Fruit fly (Drosophila melanogaster) whole organism, embryonic: Measurements from ENCODE around the gene Plzf.

Source experiments
- Ada2b ChIP-seq: fragments of 200-800 bp; sonication (Bioruptor generic); IDR thresholded peaks from 2 replicates; pipeline ENCODE4 v1.3.6; 2022; ENCODE audit warnings: missing biosample characterization, missing genetic modification characterization
- Antp ChIP-seq: fragments of 200-800 bp; sonication (Bioruptor generic); optimal IDR thresholded peaks from 3 replicates; lab custom pipeline; 2016; ENCODE audit warnings: missing biosample characterization, missing genetic modification characterization
- CG1024 ChIP-seq: fragments of 200-800 bp; sonication (Bioruptor generic); IDR thresholded peaks from 2 replicates; pipeline ENCODE4 v1.3.6; 2022; ENCODE audit warnings: missing biosample characterization, missing genetic modification characterization
- CG10959 ChIP-seq: fragments of 200-800 bp; sonication (Bioruptor generic); IDR thresholded peaks from 2 replicates; pipeline ENCODE4 v1.3.6; 2022; ENCODE audit warnings: missing biosample characterization, missing genetic modification characterization
- CG13296 ChIP-seq: fragments of 200-800 bp; sonication (Bioruptor generic); optimal IDR thresholded peaks from 3 replicates; lab custom pipeline; 2018; ENCODE audit warnings: missing biosample characterization, mild to moderate bottlenecking, missing genetic modification characterization
- CG14050 ChIP-seq: fragments of 200-800 bp; sonication (Bioruptor generic); IDR thresholded peaks from 3 replicates; pipeline ENCODE4 v1.3.6; 2022; ENCODE audit warnings: missing biosample characterization, missing genetic modification characterization
- CG14441 ChIP-seq: fragments of 200-800 bp; sonication (Bioruptor generic); IDR thresholded peaks from 2 replicates; pipeline ENCODE4 v1.3.6; 2022; ENCODE audit warnings: missing biosample characterization, missing genetic modification characterization
- CG2120 ChIP-seq: fragments of 200-800 bp; sonication (Bioruptor generic); optimal IDR thresholded peaks from 3 replicates; lab custom pipeline; 2016; ENCODE audit warnings: missing biosample characterization, missing genetic modification characterization
- CG2889 ChIP-seq: fragments of 200-800 bp; sonication (Bioruptor generic); IDR thresholded peaks from 3 replicates; pipeline ENCODE4 v1.3.6; 2022; ENCODE audit warnings: missing biosample characterization, missing genetic modification characterization
- CG32532 ChIP-seq: fragments of 200-800 bp; sonication (Bioruptor generic); IDR thresholded peaks from 2 replicates; pipeline ENCODE4 v1.3.6; 2022; ENCODE audit warnings: missing biosample characterization, missing genetic modification characterization
- CG34224 ChIP-seq: fragments of 200-800 bp; sonication (Bioruptor generic); IDR thresholded peaks from 3 replicates; pipeline ENCODE4 v1.3.6; 2022; ENCODE audit warnings: missing biosample characterization, missing genetic modification characterization; ENCODE audit not compliant: partially characterized antibody
- CG6254 ChIP-seq: fragments of 200-800 bp; sonication (Bioruptor generic); optimal IDR thresholded peaks from 3 replicates; lab custom pipeline; 2017; ENCODE audit warnings: mild to moderate bottlenecking, missing biosample characterization, missing genetic modification reagents, missing genetic modification characterization
- CG6813 ChIP-seq: fragments of 200-800 bp; sonication (Bioruptor generic); optimal IDR thresholded peaks from 2 replicates; lab custom pipeline; 2017; ENCODE audit warnings: missing biosample characterization, missing genetic modification characterization, mild to moderate bottlenecking, moderate library complexity, missing genetic modification reagents
- CG7839 ChIP-seq: fragments of 200-800 bp; sonication (Bioruptor generic); optimal IDR thresholded peaks from 3 replicates; lab custom pipeline; 2018; ENCODE audit warnings: missing biosample characterization, mild to moderate bottlenecking, missing genetic modification characterization, moderate library complexity
- CG7928 ChIP-seq: fragments of 200-800 bp; sonication (Bioruptor generic); optimal IDR thresholded peaks from 2 replicates; lab custom pipeline; 2017; ENCODE audit warnings: missing biosample characterization, mild to moderate bottlenecking, missing genetic modification characterization
- Chrac-16 ChIP-seq: fragments of 200-800 bp; sonication (Bioruptor generic); optimal IDR thresholded peaks from 3 replicates; lab custom pipeline; 2016; ENCODE audit warnings: missing biosample characterization, missing genetic modification characterization
- D19A ChIP-seq: fragments of 200-800 bp; optimal IDR thresholded peaks from 3 replicates; lab custom pipeline; 2019; ENCODE audit warnings: missing biosample characterization, mild to moderate bottlenecking, missing genetic modification characterization, moderate library complexity
- Deaf1 ChIP-seq: fragments of 200-800 bp; optimal IDR thresholded peaks from 3 replicates; lab custom pipeline; 2019; ENCODE audit warnings: missing biosample characterization, mild to moderate bottlenecking, missing genetic modification characterization, moderate library complexity
- Dp ChIP-seq: fragments of 200-800 bp; sonication (Bioruptor generic); optimal IDR thresholded peaks from 2 replicates; lab custom pipeline; 2018; ENCODE audit warnings: missing biosample characterization, mild to moderate bottlenecking, missing genetic modification characterization, moderate library complexity
- E2f1 ChIP-seq: fragments of 200-800 bp; sonication (Bioruptor generic); IDR thresholded peaks from 2 replicates; pipeline ENCODE4 v1.3.6; 2022; ENCODE audit warnings: missing biosample characterization, missing genetic modification characterization
- Fer2 ChIP-seq: fragments of 200-800 bp; sonication (Bioruptor generic); optimal IDR thresholded peaks from 2 replicates; lab custom pipeline; 2018; ENCODE audit warnings: missing biosample characterization, mild to moderate bottlenecking, missing genetic modification characterization, moderate library complexity
- HLHmδ ChIP-seq: fragments of 200-800 bp; sonication (Bioruptor generic); optimal IDR thresholded peaks from 2 replicates; lab custom pipeline; 2018; ENCODE audit warnings: missing biosample characterization, mild to moderate bottlenecking, missing genetic modification characterization, moderate library complexity
- HmgD ChIP-seq: fragments of 200-800 bp; sonication (Bioruptor generic); optimal IDR thresholded peaks from 3 replicates; lab custom pipeline; 2016; ENCODE audit warnings: missing biosample characterization, missing genetic modification characterization
- Hr3 ChIP-seq: fragments of 200-800 bp; sonication (Bioruptor generic); optimal IDR thresholded peaks from 3 replicates; lab custom pipeline; 2016; ENCODE audit warnings: missing biosample characterization, missing genetic modification characterization
- Mes4 ChIP-seq: fragments of 200-800 bp; sonication (Bioruptor generic); optimal IDR thresholded peaks from 2 replicates; lab custom pipeline; 2016; ENCODE audit warnings: missing biosample characterization, missing genetic modification characterization
- NfI ChIP-seq: fragments of 200-800 bp; sonication (Bioruptor generic); optimal IDR thresholded peaks from 3 replicates; lab custom pipeline; 2018; ENCODE audit warnings: missing biosample characterization, mild to moderate bottlenecking, missing genetic modification characterization, moderate library complexity
- Oli ChIP-seq: fragments of 200-800 bp; sonication (Bioruptor generic); optimal IDR thresholded peaks from 2 replicates; lab custom pipeline; 2018; ENCODE audit warnings: missing biosample characterization, mild to moderate bottlenecking, missing genetic modification characterization, moderate library complexity
- Side ChIP-seq: fragments of 200-800 bp; sonication (Bioruptor generic); optimal IDR thresholded peaks from 2 replicates; lab custom pipeline; 2016; ENCODE audit warnings: missing biosample characterization, missing genetic modification characterization
- Sox102F ChIP-seq: fragments of 200-800 bp; sonication (Bioruptor generic); optimal IDR thresholded peaks from 2 replicates; lab custom pipeline; 2018; ENCODE audit warnings: missing biosample characterization, mild to moderate bottlenecking, missing genetic modification characterization, moderate library complexity
- Sry-δ ChIP-seq: fragments of 200-800 bp; sonication (Bioruptor generic); optimal IDR thresholded peaks from 2 replicates; lab custom pipeline; 2016; ENCODE audit warnings: missing biosample characterization, missing genetic modification characterization
- Trl ChIP-seq, 3 experiments: fragments of >200 bp in 2 of 3; fragments of 200-800 bp in 1 of 3; sonication (Bioruptor generic) in 1 of 3; optimal IDR thresholded peaks; 2 replicates in 1 of 3; 3 replicates in 2 of 3; lab custom pipeline; 2016 to 2017; ENCODE audit warnings: missing biosample characterization in 1 of 3, missing genetic modification characterization in 1 of 3
- bigmax ChIP-seq: fragments of 200-800 bp; sonication (Bioruptor generic); optimal IDR thresholded peaks from 2 replicates; lab custom pipeline; 2018; ENCODE audit warnings: missing biosample characterization, mild to moderate bottlenecking, missing genetic modification characterization
- en ChIP-seq: fragments of 200-800 bp; sonication (Bioruptor generic); optimal IDR thresholded peaks from 2 replicates; lab custom pipeline; 2016; ENCODE audit warnings: missing biosample characterization, missing genetic modification characterization
- gcm2 ChIP-seq: fragments of 200-800 bp; sonication (Bioruptor generic); optimal IDR thresholded peaks from 2 replicates; lab custom pipeline; 2016; ENCODE audit warnings: missing biosample characterization, missing genetic modification characterization
- gsb ChIP-seq: fragments of 200-800 bp; sonication (Bioruptor generic); IDR thresholded peaks from 2 replicates; pipeline ENCODE4 v1.3.6; 2022; ENCODE audit warnings: missing biosample characterization, missing genetic modification characterization
- ham ChIP-seq: fragments of 200-800 bp; sonication (Bioruptor generic); IDR thresholded peaks from 2 replicates; pipeline ENCODE4 v1.3.6; 2022; ENCODE audit warnings: missing biosample characterization, missing genetic modification characterization
- kah ChIP-seq: fragments of 200-800 bp; sonication (Bioruptor generic); optimal IDR thresholded peaks from 2 replicates; lab custom pipeline; 2018; ENCODE audit warnings: missing biosample characterization, mild to moderate bottlenecking, missing genetic modification characterization
- lilli ChIP-seq: fragments of 200-800 bp; sonication (Bioruptor generic); optimal IDR thresholded peaks from 3 replicates; lab custom pipeline; 2016; ENCODE audit warnings: missing biosample characterization, missing genetic modification characterization
- lov ChIP-seq, 2 experiments: fragments of 200-800 bp in 1 of 2; fragments of >200 bp in 1 of 2; sonication (Bioruptor generic) in 1 of 2; IDR thresholded peaks in 1 of 2; optimal IDR thresholded peaks in 1 of 2; 2 replicates in 1 of 2; 3 replicates in 1 of 2; pipeline versions ENCODE4 v1.3.6 to Lab custom; 2017 to 2022; ENCODE audit warnings: missing biosample characterization in 1 of 2, missing genetic modification characterization in 1 of 2
- nerfin-1 ChIP-seq: fragments of 200-800 bp; sonication (Bioruptor generic); optimal IDR thresholded peaks from 3 replicates; lab custom pipeline; 2019; ENCODE audit warnings: missing biosample characterization, mild to moderate bottlenecking, missing genetic modification characterization, moderate library complexity
- ranshi ChIP-seq: fragments of 200-800 bp; sonication (Bioruptor generic); IDR thresholded peaks from 2 replicates; pipeline ENCODE4 v1.3.6; 2022; ENCODE audit warnings: missing biosample characterization, missing genetic modification characterization
- repo ChIP-seq: fragments of 200-800 bp; sonication (Bioruptor generic); optimal IDR thresholded peaks from 2 replicates; lab custom pipeline; 2016; ENCODE audit warnings: missing biosample characterization, missing genetic modification characterization
- stwl ChIP-seq: fragments of 200-800 bp; sonication (Bioruptor generic); optimal IDR thresholded peaks from 3 replicates; lab custom pipeline; 2018; ENCODE audit warnings: missing biosample characterization, mild to moderate bottlenecking, missing genetic modification characterization, moderate library complexity
- tio ChIP-seq: fragments of 200-800 bp; sonication (Bioruptor generic); optimal IDR thresholded peaks from 2 replicates; lab custom pipeline; 2017; ENCODE audit warnings: missing biosample characterization, missing genetic modification characterization, inconsistent platforms
- wdn ChIP-seq: fragments of 200-800 bp; sonication (Bioruptor generic); IDR thresholded peaks from 2 replicates; pipeline ENCODE4 v1.3.6; 2022; ENCODE audit warnings: missing biosample characterization, missing genetic modification characterization
- zen ChIP-seq: fragments of 200-800 bp; sonication (Bioruptor generic); optimal IDR thresholded peaks from 3 replicates; lab custom pipeline; 2018; ENCODE audit warnings: missing biosample characterization, mild to moderate bottlenecking, missing genetic modification characterization, moderate library complexity
- zfh2 ChIP-seq: fragments of 200-800 bp; sonication (Bioruptor generic); optimal IDR thresholded peaks from 2 replicates; lab custom pipeline; 2016; ENCODE audit warnings: missing biosample characterization, missing genetic modification characterization

Gene Plzf

DNA sequence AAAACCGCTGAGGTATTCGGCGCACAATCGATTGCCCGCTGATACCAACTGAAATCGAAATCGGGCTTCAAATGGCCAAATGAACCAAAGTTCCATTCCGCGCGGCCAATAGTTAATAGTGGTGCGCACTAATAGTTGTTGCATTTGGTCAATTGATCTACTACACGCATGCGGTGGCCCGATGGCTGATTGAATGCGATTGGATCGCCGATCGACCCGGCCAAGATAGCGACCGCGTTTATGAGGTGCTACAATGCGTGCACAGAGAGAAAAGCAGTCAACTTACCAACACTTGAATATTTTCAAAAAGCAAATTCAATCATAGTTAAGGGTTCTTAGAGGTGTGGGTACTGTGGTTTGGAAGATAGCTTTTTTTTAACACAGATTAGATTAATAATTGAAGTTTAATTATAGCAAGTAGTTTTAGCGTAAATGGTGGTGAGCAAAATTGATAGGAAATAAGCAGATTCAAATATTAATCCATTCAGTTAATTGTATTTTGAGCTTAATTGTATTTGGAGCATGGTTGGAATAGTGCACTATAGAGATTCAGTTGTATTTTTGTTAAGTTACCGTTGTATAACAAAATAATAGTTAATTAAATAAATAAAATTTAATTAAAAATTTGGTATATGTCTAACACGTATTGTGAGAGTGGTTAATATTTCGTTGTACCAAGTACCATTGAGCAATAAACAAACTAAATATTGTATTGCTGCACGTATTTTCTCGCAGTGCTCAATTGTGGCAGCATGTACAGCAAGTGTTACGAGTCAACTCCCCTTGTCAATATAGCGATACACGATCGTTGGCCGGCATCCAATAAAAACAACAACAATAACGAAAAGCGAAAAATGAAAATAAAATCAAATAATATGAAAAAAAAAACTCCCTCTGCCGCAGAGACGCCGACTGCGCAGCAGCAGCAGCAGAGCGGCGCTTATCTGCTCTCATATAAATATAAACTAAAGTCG is 22.0 kb downstream of the Plzf start (continued):
- TF ChIP-seq CG7928 (GFP tag; lab: Kevin White, UChicago) = no peak
- peak; percentile 31 for TF ChIP-seq NfI (GFP tag; lab: Kevin White, UChicago)
- no peak for TF ChIP-seq Ada2b (GFP tag; lab: Robert Waterston, UW)
- peak; percentile 20 for TF ChIP-seq kah
- no peak for TF ChIP-seq CG34224 (GFP tag; lab: Robert Waterston, UW)
- peak; percentile 11 for TF ChIP-seq CG6254 (GFP tag; lab: Kevin White, UChicago)
- no peak for TF ChIP-seq HLHmδ
- peak; percentile 3 for TF ChIP-seq nerfin-1
- peak; percentile 8 for TF ChIP-seq Deaf1 (tag; lab: Kevin White, UChicago)
- peak; percentile 3 for TF ChIP-seq zen
- peak; percentile 69 for TF ChIP-seq CG7839
- TF ChIP-seq en (GFP tag; lab: Kevin White, UChicago) = no peak
- no peak for TF ChIP-seq HmgD (GFP tag; lab: Kevin White, UChicago)
- TF ChIP-seq lov (optimal IDR thresholded peaks at IDR 0.05; lab: Kevin White, UChicago) = no peak
- 0 out of 3 replicates have a peak, but pooled peaks have one; percentile 14 for TF ChIP-seq lov (GFP tag; IDR thresholded peaks at IDR 0.05; lab: Robert Waterston, UW)
- no peak for TF ChIP-seq zfh2 (GFP tag; lab: Kevin White, UChicago)
- no peak for TF ChIP-seq gsb
- TF ChIP-seq Mes4 (GFP tag; lab: Kevin White, UChicago) = peak; percentile 29
- TF ChIP-seq Chrac-16 (GFP tag; lab: Kevin White, UChicago) = peak; percentile 56
- TF ChIP-seq Hr3 (GFP tag; lab: Kevin White, UChicago) = peak; percentile 56
- peak; percentile 62 for TF ChIP-seq CG14441 (GFP tag; lab: Robert Waterston, UW)
- no peak for TF ChIP-seq Fer2 (tag; lab: Kevin White, UChicago)
- TF ChIP-seq E2f1 (GFP tag; lab: Robert Waterston, UW) = peak; percentile 47; the same call in 1 of the 2 replicates
- TF ChIP-seq CG10959 (GFP tag; lab: Robert Waterston, UW) = no peak
- TF ChIP-seq Side (GFP tag; lab: Kevin White, UChicago) = no peak
- no peak for TF ChIP-seq stwl (tag; lab: Kevin White, UChicago)
- peak; percentile 29 for TF ChIP-seq Sry-δ (GFP tag; lab: Kevin White, UChicago)
- TF ChIP-seq gcm2 (GFP tag; lab: Kevin White, UChicago) = peak; percentile 47
- peak; percentile 36 for TF ChIP-seq D19A (tag; lab: Kevin White, UChicago)
- TF ChIP-seq CG6813 = peak; percentile 28
- TF ChIP-seq ham (GFP tag; lab: Robert Waterston, UW) = no peak
- no peak for TF ChIP-seq Trl (optimal IDR thresholded peaks at IDR 0.05; lab: Kevin White, UChicago)
- TF ChIP-seq Trl (GFP tag; optimal IDR thresholded peaks at IDR 0.05; lab: Kevin White, UChicago) = no peak
- peak; percentile 50 for TF ChIP-seq lilli (GFP tag; lab: Kevin White, UChicago)
- 0 out of 3 replicates have a peak, but pooled peaks have one; percentile 31 for TF ChIP-seq CG2889
- TF ChIP-seq repo (GFP tag; lab: Kevin White, UChicago) = no peak
- TF ChIP-seq CG32532 (GFP tag; lab: Robert Waterston, UW) = peak; percentile 53
- TF ChIP-seq tio = peak; percentile 69
- TF ChIP-seq Oli (tag; lab: Kevin White, UChicago) = peak; percentile 83
- TF ChIP-seq bigmax (GFP tag; lab: Kevin White, UChicago) = no peak
- TF ChIP-seq CG14050 (GFP tag; lab: Robert Waterston, UW) = peak; percentile 9; the same call in 1 of the 3 replicates
- TF ChIP-seq Dp = peak; percentile 3
- no peak for TF ChIP-seq Antp (GFP tag; lab: Kevin White, UChicago)
- peak; percentile 33 for TF ChIP-seq CG2120 (GFP tag; lab: Kevin White, UChicago)
- peak; percentile 46; the same call in 1 of the 2 replicates for TF ChIP-seq ranshi (GFP tag; lab: Robert Waterston, UW)
- TF ChIP-seq CG1024 (GFP tag; lab: Robert Waterston, UW) = no peak; the same call in 1 of the 2 replicates
- TF ChIP-seq CG13296 (GFP tag; lab: Kevin White, UChicago) = peak; percentile 32
- no peak for TF ChIP-seq wdn (GFP tag; lab: Robert Waterston, UW)
- TF ChIP-seq Sox102F = peak; percentile 64
